Worm (Caenorhabditis elegans) whole organism, L2 larva: ENCODE data around the gene ptr-15.

Experiments used
- F13H6.1 ChIP-seq: sonication (generic microtip); optimal IDR thresholded peaks from 2 replicates; lab custom pipeline; 2016; ENCODE audit warnings: missing genetic modification characterization, missing compliant biosample characterization
- R02D3.7 ChIP-seq: fragments of 150-350 bp; optimal IDR thresholded peaks from 2 replicates; lab custom pipeline; 2014; ENCODE audit warnings: missing biosample characterization, missing genetic modification characterization
- Y55F3AM.14 ChIP-seq: fragments of 200-800 bp; sonication (Bioruptor generic); optimal IDR thresholded peaks from 2 replicates; lab custom pipeline; 2018; ENCODE audit warnings: mild to moderate bottlenecking, missing genetic modification characterization, missing compliant biosample characterization
- alr-1 ChIP-seq: fragments of 150-350 bp; optimal IDR thresholded peaks from 2 replicates; lab custom pipeline; 2014; ENCODE audit warnings: missing biosample characterization, missing genetic modification characterization
- aly-2 ChIP-seq: fragments of 150-350 bp; optimal IDR thresholded peaks from 2 replicates; lab custom pipeline; 2014; ENCODE audit warnings: missing biosample characterization, missing genetic modification characterization
- blmp-1 ChIP-seq: sonication (generic microtip); optimal IDR thresholded peaks from 2 replicates; lab custom pipeline; 2017; ENCODE audit warnings: missing genetic modification characterization, mild to moderate bottlenecking, missing compliant biosample characterization, antibody characterized with exemption, moderate library complexity; ENCODE audit not compliant: insufficient read depth
- ceh-82 ChIP-seq: fragments of 150-350 bp; optimal IDR thresholded peaks from 2 replicates; lab custom pipeline; 2014; ENCODE audit warnings: missing biosample characterization, missing genetic modification characterization
- dmd-4 ChIP-seq: sonication (generic microtip); optimal IDR thresholded peaks from 2 replicates; lab custom pipeline; 2017; ENCODE audit warnings: missing biosample characterization, missing genetic modification characterization
- egl-27 ChIP-seq: sonication (generic microtip); optimal IDR thresholded peaks from 3 replicates; lab custom pipeline; 2017; ENCODE audit warnings: missing biosample characterization, missing genetic modification reagents, missing genetic modification characterization
- elt-1 ChIP-seq: fragments of 150-350 bp; optimal IDR thresholded peaks from 2 replicates; lab custom pipeline; 2014; ENCODE audit warnings: missing biosample characterization, missing genetic modification characterization
- elt-3 ChIP-seq: sonication (generic microtip); optimal IDR thresholded peaks from 2 replicates; lab custom pipeline; 2017; ENCODE audit warnings: missing biosample characterization, missing genetic modification characterization
- fos-1 ChIP-seq: fragments of 150-350 bp; optimal IDR thresholded peaks from 2 replicates; lab custom pipeline; 2014; ENCODE audit warnings: missing biosample characterization, missing genetic modification characterization
- gmeb-1 ChIP-seq: fragments of 150-350 bp; optimal IDR thresholded peaks from 2 replicates; lab custom pipeline; 2014; ENCODE audit warnings: missing biosample characterization, missing genetic modification characterization
- lin-11 ChIP-seq: fragments of 150-350 bp; sonication (generic microtip); optimal IDR thresholded peaks from 2 replicates; lab custom pipeline; 2014; ENCODE audit warnings: missing biosample characterization, missing genetic modification characterization, inconsistent platforms, mixed read lengths
- lin-13 ChIP-seq: fragments of 150-350 bp; optimal IDR thresholded peaks from 2 replicates; lab custom pipeline; 2014; ENCODE audit warnings: missing biosample characterization, missing genetic modification reagents, missing genetic modification characterization
- lsy-2 ChIP-seq, 2 experiments: fragments of 150-350 bp in 1 of 2; sonication (generic microtip) in 1 of 2; optimal IDR thresholded peaks; 2 replicates each; lab custom pipeline; 2014 to 2017; ENCODE audit warnings: missing biosample characterization in 2 of 2, missing genetic modification characterization in 2 of 2
- mab-5 ChIP-seq: fragments of 150-350 bp; optimal IDR thresholded peaks from 2 replicates; lab custom pipeline; 2014; ENCODE audit warnings: missing biosample characterization, missing genetic modification characterization
- mbf-1 ChIP-seq: sonication (generic microtip); optimal IDR thresholded peaks from 2 replicates; lab custom pipeline; 2017; ENCODE audit warnings: missing biosample characterization, missing genetic modification characterization
- mdl-1 ChIP-seq, 2 experiments: fragments of 150-350 bp in 1 of 2; sonication (generic microtip) in 1 of 2; optimal IDR thresholded peaks; 2 replicates each; lab custom pipeline; 2017; ENCODE audit warnings: missing biosample characterization in 2 of 2, missing genetic modification characterization in 2 of 2
- nhr-10 ChIP-seq: sonication (generic microtip); optimal IDR thresholded peaks from 2 replicates; lab custom pipeline; 2017; ENCODE audit warnings: missing biosample characterization, missing genetic modification characterization
- nhr-11 ChIP-seq: fragments of 150-350 bp; optimal IDR thresholded peaks from 2 replicates; lab custom pipeline; 2014; ENCODE audit warnings: missing biosample characterization, missing genetic modification characterization
- nhr-12 ChIP-seq: fragments of 150-350 bp; optimal IDR thresholded peaks from 2 replicates; lab custom pipeline; 2014; ENCODE audit warnings: missing biosample characterization, missing genetic modification characterization
- nhr-129 ChIP-seq: fragments of 150-350 bp; optimal IDR thresholded peaks from 2 replicates; lab custom pipeline; 2014; ENCODE audit warnings: missing biosample characterization, missing genetic modification characterization
- nhr-21 ChIP-seq: fragments of 150-350 bp; optimal IDR thresholded peaks from 2 replicates; lab custom pipeline; 2014; ENCODE audit warnings: missing biosample characterization, missing genetic modification characterization
- nhr-23 ChIP-seq: fragments of 150-350 bp; optimal IDR thresholded peaks from 2 replicates; lab custom pipeline; 2014; ENCODE audit warnings: missing biosample characterization, missing genetic modification reagents, missing genetic modification characterization
- nhr-6 ChIP-seq: fragments of 150-350 bp; optimal IDR thresholded peaks from 2 replicates; lab custom pipeline; 2014; ENCODE audit warnings: missing biosample characterization, missing genetic modification characterization
- nhr-77 ChIP-seq: fragments of 150-350 bp; optimal IDR thresholded peaks from 2 replicates; lab custom pipeline; 2014; ENCODE audit warnings: missing biosample characterization, missing genetic modification characterization
- peb-1 ChIP-seq: fragments of 150-350 bp; optimal IDR thresholded peaks from 2 replicates; lab custom pipeline; 2014; ENCODE audit warnings: missing biosample characterization, missing genetic modification characterization
- sem-4 ChIP-seq: fragments of 150-350 bp; optimal IDR thresholded peaks from 2 replicates; lab custom pipeline; 2014; ENCODE audit warnings: missing biosample characterization, missing genetic modification reagents, missing genetic modification characterization
- skn-1 ChIP-seq: sonication (generic microtip); optimal IDR thresholded peaks from 2 replicates; lab custom pipeline; 2017; ENCODE audit warnings: missing biosample characterization, missing genetic modification characterization
- sma-3 ChIP-seq: sonication (generic microtip); optimal IDR thresholded peaks from 2 replicates; lab custom pipeline; 2016; ENCODE audit warnings: missing genetic modification reagents, missing genetic modification characterization, missing compliant biosample characterization
- sma-9 ChIP-seq, 2 experiments: fragments of 150-350 bp in 1 of 2; sonication (generic microtip) in 1 of 2; optimal IDR thresholded peaks; 2 replicates each; lab custom pipeline; 2014 to 2016; ENCODE audit warnings: missing genetic modification characterization in 2 of 2, mild to moderate bottlenecking in 1 of 2, missing biosample characterization in 1 of 2, missing compliant biosample characterization in 1 of 2, missing genetic modification reagents in 1 of 2, moderate library complexity in 1 of 2
- snpc-4 ChIP-seq: fragments of 150-350 bp; optimal IDR thresholded peaks from 2 replicates; lab custom pipeline; 2014; ENCODE audit warnings: missing biosample characterization, missing genetic modification characterization
- unc-39 ChIP-seq: fragments of 150-350 bp; optimal IDR thresholded peaks from 2 replicates; lab custom pipeline; 2014; ENCODE audit warnings: missing biosample characterization, missing genetic modification characterization
- unc-55 ChIP-seq: fragments of 150-350 bp; sonication (generic microtip); optimal IDR thresholded peaks from 3 replicates; lab custom pipeline; 2014; ENCODE audit warnings: missing biosample characterization, missing genetic modification reagents, missing genetic modification characterization
- unc-62 ChIP-seq: fragments of 150-350 bp; optimal IDR thresholded peaks from 2 replicates; lab custom pipeline; 2014; ENCODE audit warnings: missing biosample characterization, missing genetic modification reagents, missing genetic modification characterization
- zag-1 ChIP-seq: fragments of 150-350 bp; optimal IDR thresholded peaks from 2 replicates; lab custom pipeline; 2014; ENCODE audit warnings: missing biosample characterization, missing genetic modification characterization
- ztf-11 ChIP-seq: sonication (generic microtip); optimal IDR thresholded peaks from 2 replicates; lab custom pipeline; 2017; ENCODE audit warnings: missing biosample characterization, missing genetic modification characterization
- ztf-4 ChIP-seq: fragments of 150-350 bp; optimal IDR thresholded peaks from 2 replicates; lab custom pipeline; 2014; ENCODE audit warnings: missing biosample characterization, missing genetic modification characterization

The ptr-15 gene

DNA sequence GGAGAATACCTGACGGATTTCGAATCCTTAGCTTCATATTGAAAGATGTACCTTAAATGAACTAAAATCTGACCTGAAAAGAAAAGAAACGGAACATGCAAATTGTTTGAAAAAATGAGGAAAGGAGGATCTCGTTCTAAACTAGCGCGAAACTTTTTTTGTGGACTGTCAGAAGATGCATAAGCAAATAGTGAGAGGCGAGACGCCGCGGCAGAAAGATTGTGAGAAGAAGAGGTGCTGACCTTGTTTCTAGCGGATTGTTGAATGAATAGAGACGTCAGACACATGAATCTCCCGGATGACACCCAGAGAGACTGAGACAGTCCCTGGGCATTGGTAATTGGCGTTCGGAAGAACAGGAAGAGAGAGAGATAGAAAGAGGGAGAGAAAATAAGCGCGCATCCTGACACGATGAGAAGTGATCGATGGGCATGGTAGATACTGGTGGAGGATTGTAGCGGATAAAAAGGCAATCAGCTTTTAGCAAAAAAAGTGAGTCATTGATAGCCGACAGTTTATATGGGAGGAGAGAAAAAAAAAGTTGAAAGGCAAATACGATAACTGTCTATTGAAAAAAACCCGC, at the start of gene ptr-15:
ptr-15 (minus strand) TSS at position 51 of the 583 bp plus-strand sequence.
- TF ChIP-seq ceh-82 (no peak), peb-1 (tag; lab: Kevin White, UChicago) (peak; percentile 30), fos-1 (peak; percentile 10), unc-39 (no peak), nhr-11 (tag; lab: Kevin White, UChicago) (no peak), elt-1 (tag; lab: Kevin White, UChicago) (no peak), elt-3 (tag; lab: Kevin White, UChicago) (no peak), nhr-21 (peak; percentile 24), mbf-1 (tag; lab: Kevin White, UChicago) (no peak), nhr-6 (tag; lab: Kevin White, UChicago) (no peak)

DNA sequence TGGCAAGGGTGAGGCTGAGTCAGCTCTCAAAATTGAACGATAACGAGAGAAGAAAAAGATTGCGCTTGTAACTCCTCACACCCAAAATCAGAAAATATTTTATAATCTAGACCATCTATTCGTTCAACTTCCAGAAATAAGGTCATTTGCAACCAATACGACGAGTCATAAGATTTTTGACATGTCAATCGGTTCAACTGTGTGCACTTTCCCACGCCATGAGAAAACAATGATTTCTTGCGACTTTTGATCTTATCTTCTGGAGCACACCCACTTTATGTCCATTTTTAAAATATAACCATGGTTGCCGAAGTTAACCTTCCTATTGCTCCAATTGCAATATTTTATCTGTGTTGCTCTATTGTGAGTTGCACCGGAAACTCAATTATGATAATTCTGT, 47.3 kb upstream of the ptr-15 start, which contains the start of gene srsx-32:
srsx-32 (plus strand) TSS at position 301 of the 400 bp plus-strand sequence.
- TF ChIP-seq unc-39 (no peak), lin-13 (GFP tag; lab: Kevin White, UChicago) (no peak), nhr-10 (tag; lab: Kevin White, UChicago) (no peak), nhr-21 (no peak), elt-1 (tag; lab: Kevin White, UChicago) (no peak), nhr-23 (no peak), skn-1 (tag; lab: Kevin White, UChicago) (no peak), ztf-11 (tag; lab: Kevin White, UChicago) (no peak), Y55F3AM.14 (GFP tag; lab: Kevin White, UChicago) (no peak), elt-3 (tag; lab: Kevin White, UChicago) (no peak), F13H6.1 (tag; lab: Kevin White, UChicago) (no peak), egl-27 (tag; lab: Kevin White, UChicago) (no peak), sem-4 (tag; lab: Kevin White, UChicago) (no peak), nhr-129 (tag; lab: Kevin White, UChicago) (no peak), mdl-1 (tag; optimal IDR thresholded peaks at IDR 0.05; lab: Kevin White, UChicago) (no peak), nhr-12 (tag; lab: Kevin White, UChicago) (no peak), mbf-1 (tag; lab: Kevin White, UChicago) (no peak), unc-62 (no peak)

DNA sequence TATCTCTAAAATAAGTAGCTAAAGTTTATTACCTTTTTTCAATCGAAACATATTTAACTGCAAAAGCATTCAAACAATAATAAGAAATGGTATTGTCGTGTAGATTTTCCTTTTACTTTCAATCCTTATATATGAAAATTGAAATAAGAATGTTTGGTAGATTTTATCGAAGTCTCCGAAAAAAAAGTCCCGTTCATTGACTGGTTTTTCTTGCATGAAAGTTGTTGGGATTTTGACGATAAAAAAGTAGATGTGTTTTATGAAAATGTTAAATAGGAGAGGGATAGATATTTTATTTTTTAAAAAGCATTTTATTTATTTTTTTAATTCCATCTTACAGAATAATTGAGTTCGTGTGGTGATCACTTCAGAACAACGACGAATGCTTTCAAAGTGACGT, 46.1 kb upstream of the ptr-15 start, which contains the start of gene C33G8.13:
C33G8.13 (minus strand) TSS at position 101 of the 400 bp plus-strand sequence.
- TF ChIP-seq egl-27 (tag; lab: Kevin White, UChicago), result no peak
- no peak for TF ChIP-seq zag-1 (tag; lab: Kevin White, UChicago)
- TF ChIP-seq blmp-1 (tag; lab: Kevin White, UChicago), result no peak
- TF ChIP-seq unc-39, result no peak
- TF ChIP-seq peb-1 (tag; lab: Kevin White, UChicago), result no peak
- TF ChIP-seq skn-1 (tag; lab: Kevin White, UChicago), result no peak
- no peak for TF ChIP-seq ceh-82
- no peak for TF ChIP-seq gmeb-1 (tag; lab: Kevin White, UChicago)
- no peak for TF ChIP-seq aly-2 (tag; lab: Kevin White, UChicago)
- no peak for TF ChIP-seq sem-4 (tag; lab: Kevin White, UChicago)
- TF ChIP-seq fos-1, result no peak
- TF ChIP-seq, all 48 proteins: peak for 0

DNA sequence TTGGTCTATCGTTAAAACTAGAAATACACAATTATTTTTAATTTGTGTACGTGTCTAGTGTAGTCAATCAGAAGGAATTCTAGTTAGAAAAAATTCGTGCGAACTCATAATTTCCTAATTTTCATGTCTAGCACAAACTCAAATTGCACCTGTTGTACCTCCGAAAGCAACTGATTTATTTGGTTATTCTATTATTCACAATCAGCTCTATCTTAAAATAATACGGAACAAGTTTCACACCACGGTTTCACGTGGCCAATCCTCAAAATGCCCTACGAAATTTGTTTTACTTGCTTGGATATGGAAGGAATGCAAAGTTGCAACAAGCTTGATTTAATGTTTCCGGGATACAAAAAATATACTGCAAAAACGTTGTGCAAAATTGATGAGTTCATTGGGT, 42.8 kb upstream of the ptr-15 start, which contains the start of gene srw-127:
srw-127 (plus strand) TSS at position 301 of the 400 bp plus-strand sequence.
- no peak for TF ChIP-seq nhr-12 (tag; lab: Kevin White, UChicago)
- TF ChIP-seq nhr-6 (tag; lab: Kevin White, UChicago), result no peak
- TF ChIP-seq unc-55 (GFP tag; lab: Kevin White, UChicago), result no peak
- TF ChIP-seq blmp-1 (tag; lab: Kevin White, UChicago), result no peak
- TF ChIP-seq mdl-1 (tag; optimal IDR thresholded peaks at IDR 0.05; lab: Kevin White, UChicago), result no peak
- no peak for TF ChIP-seq nhr-77 (tag; lab: Kevin White, UChicago)
- no peak for TF ChIP-seq lin-11
- no peak for TF ChIP-seq dmd-4 (tag; lab: Kevin White, UChicago)
- TF ChIP-seq ztf-4 (tag; lab: Kevin White, UChicago), result no peak

DNA sequence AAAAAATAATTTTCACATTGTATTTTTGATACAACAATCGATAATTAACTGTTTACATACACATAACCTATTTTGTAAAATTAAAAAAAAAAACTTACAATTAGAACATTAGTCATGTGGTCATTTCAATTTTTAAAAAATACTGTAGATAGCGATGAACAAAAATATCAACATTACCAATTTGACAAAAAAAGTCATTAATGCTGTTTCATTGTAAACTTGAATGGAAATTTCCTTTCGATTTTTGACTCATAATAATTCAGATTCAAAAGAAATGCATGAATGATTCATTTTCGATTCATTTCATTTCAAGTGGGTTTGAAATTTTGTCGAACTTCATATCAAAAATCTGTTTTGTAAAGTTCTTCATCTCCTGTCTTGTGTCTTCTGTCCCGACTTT, 39.7 kb upstream of the ptr-15 start, which contains the start of gene C33G8.2:
C33G8.2 (plus strand) TSS at position 301 of the 400 bp plus-strand sequence.
- TF ChIP-seq sma-3 (GFP tag; lab: Kevin White, UChicago) (no peak), snpc-4 (tag; lab: Kevin White, UChicago) (no peak), unc-62 (no peak), skn-1 (tag; lab: Kevin White, UChicago) (no peak), dmd-4 (tag; lab: Kevin White, UChicago) (no peak), Y55F3AM.14 (GFP tag; lab: Kevin White, UChicago) (no peak), nhr-21 (no peak), mab-5 (no peak), sma-9 (GFP tag; optimal IDR thresholded peaks at IDR 0.05; lab: Kevin White, UChicago) (no peak), sma-9 (tag; optimal IDR thresholded peaks at IDR 0.05; lab: Kevin White, UChicago) (no peak), elt-1 (tag; lab: Kevin White, UChicago) (no peak), sem-4 (tag; lab: Kevin White, UChicago) (no peak), F13H6.1 (tag; lab: Kevin White, UChicago) (no peak), alr-1 (tag; lab: Kevin White, UChicago) (no peak), egl-27 (tag; lab: Kevin White, UChicago) (no peak), nhr-11 (tag; lab: Kevin White, UChicago) (no peak), lsy-2 (tag; optimal IDR thresholded peaks at IDR 0.05; lab: Kevin White, UChicago) (no peak), R02D3.7 (tag; lab: Kevin White, UChicago) (no peak)
